Worm (Caenorhabditis elegans) whole organism, L3 larva: ENCODE results near the gene zip-2.

Source experiments
- ceh-16 ChIP-seq: sonication (generic microtip); optimal IDR thresholded peaks from 2 replicates; lab custom pipeline; 2017; ENCODE audit warnings: missing biosample characterization, missing genetic modification characterization
- ceh-82 ChIP-seq: fragments of 150-350 bp; optimal IDR thresholded peaks from 2 replicates; lab custom pipeline; 2014; ENCODE audit warnings: missing biosample characterization, missing genetic modification characterization
- elt-1 ChIP-seq: fragments of 150-350 bp; optimal IDR thresholded peaks from 2 replicates; lab custom pipeline; 2014; ENCODE audit warnings: missing biosample characterization, missing genetic modification characterization
- nhr-76 ChIP-seq: fragments of 150-350 bp; sonication (generic microtip); optimal IDR thresholded peaks from 5 replicates; lab custom pipeline; 2014; ENCODE audit warnings: missing biosample characterization, missing genetic modification characterization
- sea-2 ChIP-seq: fragments of 150-350 bp; sonication (generic microtip); optimal IDR thresholded peaks from 4 replicates; lab custom pipeline; 2014; ENCODE audit warnings: missing biosample characterization, missing genetic modification reagents, missing genetic modification characterization
- snpc-4 ChIP-seq: fragments of 150-350 bp; optimal IDR thresholded peaks from 2 replicates; lab custom pipeline; 2014; ENCODE audit warnings: missing biosample characterization, missing genetic modification characterization
- ztf-11 ChIP-seq: fragments of 150-350 bp; optimal IDR thresholded peaks from 2 replicates; lab custom pipeline; 2014; ENCODE audit warnings: missing biosample characterization, missing genetic modification characterization
- ztf-4 ChIP-seq: fragments of 150-350 bp; optimal IDR thresholded peaks from 2 replicates; lab custom pipeline; 2014; ENCODE audit warnings: missing biosample characterization, missing genetic modification characterization

- no peak for TF ChIP-seq sea-2 (GFP tag; lab: Kevin White, UChicago)
- no peak for TF ChIP-seq ztf-11 (tag; lab: Kevin White, UChicago)
- no peak for TF ChIP-seq ceh-16
- TF ChIP-seq ceh-82 (tag; lab: Kevin White, UChicago) = no peak
- TF ChIP-seq nhr-76 (tag; lab: Kevin White, UChicago) = no peak
- TF ChIP-seq ztf-4 (tag; lab: Kevin White, UChicago) = no peak
- no peak for TF ChIP-seq elt-1 (tag; lab: Kevin White, UChicago)
- TF ChIP-seq snpc-4 (tag; lab: Kevin White, UChicago) = no peak
Observed at ce11 chrIII:794984-795596, 37.7 kb upstream of the zip-2 start, which contains the start of gene trpp-11.
